Worm (Caenorhabditis elegans) whole organism, early embryonic: ENCODE data around the gene gtf-2E1.

Experiments
- B0310.2 ChIP-seq: sonication (generic microtip); optimal IDR thresholded peaks from 2 replicates; lab custom pipeline; 2016; ENCODE audit warnings: mild to moderate bottlenecking, missing genetic modification characterization, missing compliant biosample characterization
- F13C5.2 ChIP-seq: sonication (generic microtip); optimal IDR thresholded peaks from 2 replicates; lab custom pipeline; 2017; ENCODE audit warnings: mild to moderate bottlenecking, missing genetic modification characterization, inconsistent platforms, missing compliant biosample characterization
- aly-1 ChIP-seq: sonication (generic microtip); optimal IDR thresholded peaks from 2 replicates; lab custom pipeline; 2016; ENCODE audit warnings: missing genetic modification characterization, missing compliant biosample characterization
- ama-1 ChIP-seq: fragments of 150-350 bp; optimal IDR thresholded peaks from 2 replicates; lab custom pipeline; 2014
- ceh-13 ChIP-seq: fragments of 200-800 bp; sonication (Bioruptor generic); optimal IDR thresholded peaks from 2 replicates; lab custom pipeline; 2018; ENCODE audit warnings: mild to moderate bottlenecking, missing genetic modification characterization, missing compliant biosample characterization
- ceh-36 ChIP-seq: sonication (generic microtip); optimal IDR thresholded peaks from 2 replicates; lab custom pipeline; 2016; ENCODE audit warnings: missing genetic modification characterization, inconsistent platforms, missing compliant biosample characterization
- ets-7 ChIP-seq: sonication (generic microtip); optimal IDR thresholded peaks from 2 replicates; lab custom pipeline; 2016; ENCODE audit warnings: missing genotype, missing genetic modification characterization, missing compliant biosample characterization
- flt-1 ChIP-seq: fragments of 200-800 bp; sonication (Bioruptor generic); IDR thresholded peaks from 2 replicates; pipeline ENCODE4 v1.3.6; 2022; ENCODE audit warnings: missing genetic modification characterization, missing compliant biosample characterization
- hmbx-1 ChIP-seq: sonication (generic microtip); optimal IDR thresholded peaks from 2 replicates; lab custom pipeline; 2016; ENCODE audit warnings: mild to moderate bottlenecking, missing genetic modification characterization, missing compliant biosample characterization
- hmg-4 ChIP-seq: fragments of 200-800 bp; sonication (Bioruptor generic); optimal IDR thresholded peaks from 2 replicates; lab custom pipeline; 2018; ENCODE audit warnings: mild to moderate bottlenecking, missing genetic modification characterization, missing compliant biosample characterization
- hnd-1 ChIP-seq: sonication (generic microtip); optimal IDR thresholded peaks from 2 replicates; lab custom pipeline; 2016; ENCODE audit warnings: missing genetic modification characterization, missing compliant biosample characterization
- pes-1 ChIP-seq: fragments of 200-800 bp; sonication (Bioruptor generic); IDR thresholded peaks from 2 replicates; pipeline ENCODE4 v1.3.6; 2022; ENCODE audit warnings: missing genetic modification reagents, missing genetic modification characterization, missing compliant biosample characterization
- scrt-1 ChIP-seq: fragments of 200-800 bp; sonication (Bioruptor generic); IDR thresholded peaks from 2 replicates; pipeline ENCODE4 v1.3.6; 2022; ENCODE audit warnings: missing genetic modification characterization, missing compliant biosample characterization
- sea-1 ChIP-seq: fragments of 200-800 bp; sonication (Bioruptor generic); conservative IDR thresholded peaks from 2 replicates; pipeline ENCODE4 v1.3.6; 2022; ENCODE audit warnings: missing genetic modification characterization, missing compliant biosample characterization
- tbx-11 ChIP-seq: fragments of 200-800 bp; sonication (Bioruptor generic); IDR thresholded peaks from 2 replicates; pipeline ENCODE4 v1.3.6; 2022; ENCODE audit warnings: missing genetic modification characterization, missing compliant biosample characterization
- tbx-37 ChIP-seq: fragments of 200-800 bp; sonication (Bioruptor generic); conservative IDR thresholded peaks from 2 replicates; pipeline ENCODE4 v1.3.6; 2022; ENCODE audit warnings: missing genetic modification reagents, missing genetic modification characterization, missing compliant biosample characterization
- tra-4 ChIP-seq: sonication (generic microtip); optimal IDR thresholded peaks from 2 replicates; lab custom pipeline; 2017; ENCODE audit warnings: missing genetic modification characterization, missing compliant biosample characterization

Gene gtf-2E1

ce11 chrIV:17223474-17223873 lies 31.6 kb upstream of the gtf-2E1 start, which contains the start of gene Y116A8B.4:
Y116A8B.4 (plus strand) TSS chrIV:17223774.
- TF ChIP-seq hmbx-1 (tag; lab: Kevin White, UChicago) (no peak), F13C5.2 (tag; lab: Kevin White, UChicago) (no peak), tra-4 (tag; lab: Kevin White, UChicago) (no peak), aly-1 (tag; lab: Kevin White, UChicago) (no peak), ceh-13 (GFP tag; lab: Kevin White, UChicago) (no peak), ama-1 (lab: Kevin White, UChicago) (no peak)

- no peak for TF ChIP-seq B0310.2
- TF ChIP-seq flt-1 = no peak
- TF ChIP-seq hnd-1 (tag; lab: Kevin White, UChicago) = no peak
- TF ChIP-seq sea-1 (GFP tag; lab: Robert Waterston, UW) = no peak
- no peak for TF ChIP-seq scrt-1
- no peak for TF ChIP-seq hmbx-1 (tag; lab: Kevin White, UChicago)
- no peak for TF ChIP-seq tbx-11 (GFP tag; lab: Robert Waterston, UW)
- TF ChIP-seq ama-1 (lab: Kevin White, UChicago) = no peak
- TF ChIP-seq hmg-4 (GFP tag; lab: Kevin White, UChicago) = no peak
- no peak for TF ChIP-seq pes-1 (GFP tag; lab: Robert Waterston, UW)
- TF ChIP-seq ceh-13 (GFP tag; lab: Kevin White, UChicago) = no peak
Observed at ce11 chrIV:17230958-17231357, 24.1 kb upstream of the gtf-2E1 start, which contains the start of gene npr-32. npr-32 (minus strand) TSS chrIV:17231058.

ce11 chrIV:17232899-17233298 lies 22.2 kb upstream of the gtf-2E1 start:
- TF ChIP-seq tbx-37 (GFP tag; lab: Robert Waterston, UW) (no peak), ama-1 (lab: Kevin White, UChicago) (no peak), B0310.2 (no peak)

ce11 chrIV:17233494-17233893 lies 21.6 kb upstream of the gtf-2E1 start:
- TF ChIP-seq ama-1 (lab: Kevin White, UChicago) (no peak), sea-1 (GFP tag; lab: Robert Waterston, UW) (no peak)

- TF ChIP-seq ama-1 (lab: Kevin White, UChicago) (no peak), pes-1 (GFP tag; lab: Robert Waterston, UW) (no peak), ets-7 (no peak), B0310.2 (no peak), hmbx-1 (tag; lab: Kevin White, UChicago) (no peak), scrt-1 (no peak), ceh-13 (GFP tag; lab: Kevin White, UChicago) (no peak)
Observed at ce11 chrIV:17237029-17237428, 18.1 kb upstream of the gtf-2E1 start.

- TF ChIP-seq F13C5.2 (tag; lab: Kevin White, UChicago) (no peak), tbx-11 (GFP tag; lab: Robert Waterston, UW) (no peak), aly-1 (tag; lab: Kevin White, UChicago) (no peak), ets-7 (no peak), hmg-4 (GFP tag; lab: Kevin White, UChicago) (no peak), tra-4 (tag; lab: Kevin White, UChicago) (no peak), B0310.2 (no peak), ceh-36 (tag; lab: Kevin White, UChicago) (no peak), pes-1 (GFP tag; lab: Robert Waterston, UW) (no peak), hmbx-1 (tag; lab: Kevin White, UChicago) (no peak), flt-1 (no peak), scrt-1 (no peak), ceh-13 (GFP tag; lab: Kevin White, UChicago) (no peak), hnd-1 (tag; lab: Kevin White, UChicago) (no peak), ama-1 (lab: Kevin White, UChicago) (no peak), tbx-37 (GFP tag; lab: Robert Waterston, UW) (no peak)
Observed at ce11 chrIV:17238951-17239350, 16.1 kb upstream of the gtf-2E1 start.

ce11 chrIV:17245200-17245599 lies 9.9 kb upstream of the gtf-2E1 start, which contains the start of gene ZK550.2:
ZK550.2 (plus strand) TSS chrIV:17245584.
- TF ChIP-seq scrt-1 (no peak), tbx-37 (GFP tag; lab: Robert Waterston, UW) (no peak), F13C5.2 (tag; lab: Kevin White, UChicago) (no peak), B0310.2 (no peak), tbx-11 (GFP tag; lab: Robert Waterston, UW) (no peak), ama-1 (lab: Kevin White, UChicago) (no peak), ceh-36 (tag; lab: Kevin White, UChicago) (no peak), tra-4 (tag; lab: Kevin White, UChicago) (no peak), hnd-1 (tag; lab: Kevin White, UChicago) (no peak), ceh-13 (GFP tag; lab: Kevin White, UChicago) (no peak), pes-1 (GFP tag; lab: Robert Waterston, UW) (no peak), hmg-4 (GFP tag; lab: Kevin White, UChicago) (no peak), ets-7 (no peak), flt-1 (no peak), hmbx-1 (tag; lab: Kevin White, UChicago) (no peak), aly-1 (tag; lab: Kevin White, UChicago) (no peak), sea-1 (GFP tag; lab: Robert Waterston, UW) (no peak)

ce11 chrIV:17247184-17247583 lies 7.9 kb upstream of the gtf-2E1 start:
- TF ChIP-seq B0310.2 (no peak), hnd-1 (tag; lab: Kevin White, UChicago) (no peak), tbx-11 (GFP tag; lab: Robert Waterston, UW) (no peak), hmg-4 (GFP tag; lab: Kevin White, UChicago) (no peak), ama-1 (lab: Kevin White, UChicago) (no peak), F13C5.2 (tag; lab: Kevin White, UChicago) (no peak), pes-1 (GFP tag; lab: Robert Waterston, UW) (no peak)
